Worm (Caenorhabditis elegans): ENCODE results near the gene str-150.

DNA sequence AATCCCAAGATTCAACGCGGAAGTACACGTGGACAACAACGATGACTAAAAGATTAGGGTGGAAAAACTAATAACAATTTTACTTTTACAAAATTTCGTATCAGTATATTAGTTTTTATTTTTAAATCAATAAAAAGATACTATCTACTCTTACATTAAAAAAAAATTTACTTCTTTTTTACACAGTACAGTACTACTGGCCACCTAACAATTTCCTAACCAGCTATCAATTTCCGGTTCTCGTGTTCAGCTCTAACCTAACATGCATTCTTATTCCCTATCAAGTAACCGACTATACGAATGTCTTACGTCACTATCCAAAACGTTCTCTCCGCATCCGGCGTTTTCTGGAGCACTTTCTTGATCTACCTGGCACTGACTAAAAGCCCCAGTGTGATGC is 46.5 kb downstream of the str-150 start, which contains the start of gene srd-21:
- TF ChIP-seq cog-1 (tag; optimal IDR thresholded peaks at IDR 0.05) (no peak), ztf-29 (GFP tag; IDR thresholded peaks at IDR 0.05) (no peak), T22C8.4 (GFP tag; IDR thresholded peaks at IDR 0.05) (no peak), klf-2 (GFP tag; conservative IDR thresholded peaks at IDR 0.05) (no peak), med-1 (GFP tag; optimal IDR thresholded peaks at IDR 0.05; ENCODE audit: insufficient read depth) (no peak), tab-1 (GFP tag; IDR thresholded peaks at IDR 0.05) (no peak), ztf-23 (GFP tag; IDR thresholded peaks at IDR 0.05) (no peak), ref-1 (GFP tag; conservative IDR thresholded peaks at IDR 0.05) (no peak), flt-1 (GFP tag; IDR thresholded peaks at IDR 0.05) (no peak)
